Fruit fly (Drosophila melanogaster) whole organism, adult: ENCODE results near the gene numb.
A peak's percentile ranks its signal among the peaks of the same experiment; 100 is the strongest.

Experiments used
- CG11617 ChIP-seq: fragments of 200-800 bp; sonication (Bioruptor generic); optimal IDR thresholded peaks from 2 replicates; lab custom pipeline; 2017; ENCODE audit warnings: mild to moderate bottlenecking, missing biosample characterization, missing genetic modification reagents, missing genetic modification characterization
- CG12768 ChIP-seq: fragments of 200-800 bp; sonication (Bioruptor generic); optimal IDR thresholded peaks from 2 replicates; lab custom pipeline; 2017; ENCODE audit warnings: missing biosample characterization, missing genetic modification characterization, mild to moderate bottlenecking, moderate library complexity, missing genetic modification reagents
- CG14711 ChIP-seq: fragments of 200-800 bp; sonication (Bioruptor generic); optimal IDR thresholded peaks from 2 replicates; lab custom pipeline; 2018; ENCODE audit warnings: missing biosample characterization, mild to moderate bottlenecking, missing genetic modification characterization, moderate library complexity
- CG1620 ChIP-seq: fragments of 200-800 bp; sonication (Bioruptor generic); optimal IDR thresholded peaks from 2 replicates; lab custom pipeline; 2016; ENCODE audit warnings: missing biosample characterization, missing genetic modification characterization
- CG33017 ChIP-seq: fragments of 200-800 bp; sonication (Bioruptor generic); optimal IDR thresholded peaks from 2 replicates; lab custom pipeline; 2018; ENCODE audit warnings: missing biosample characterization, mild to moderate bottlenecking, missing genetic modification characterization, moderate library complexity
- CG5204 ChIP-seq: fragments of 200-800 bp; sonication (Bioruptor generic); optimal IDR thresholded peaks from 2 replicates; lab custom pipeline; 2016; ENCODE audit warnings: missing biosample characterization, missing genetic modification characterization
- CG7045 ChIP-seq: fragments of 200-800 bp; sonication (Bioruptor generic); optimal IDR thresholded peaks from 2 replicates; lab custom pipeline; 2017; ENCODE audit warnings: missing biosample characterization, mild to moderate bottlenecking, missing genetic modification characterization
- CG7101 ChIP-seq: fragments of 200-800 bp; sonication (Bioruptor generic); optimal IDR thresholded peaks from 2 replicates; lab custom pipeline; 2018; ENCODE audit warnings: missing biosample characterization, mild to moderate bottlenecking, missing genetic modification characterization, moderate library complexity
- Clk ChIP-seq: fragments of 200-800 bp; sonication (Bioruptor generic); optimal IDR thresholded peaks from 2 replicates; lab custom pipeline; 2017; ENCODE audit warnings: missing biosample characterization, missing genetic modification characterization
- Crg-1 ChIP-seq: fragments of 200-800 bp; sonication (Bioruptor generic); optimal IDR thresholded peaks from 2 replicates; lab custom pipeline; 2016; ENCODE audit warnings: missing biosample characterization, missing genetic modification characterization
- Hr96 ChIP-seq: fragments of 200-800 bp; sonication (Bioruptor generic); optimal IDR thresholded peaks from 2 replicates; lab custom pipeline; 2016; ENCODE audit warnings: missing biosample characterization, missing genetic modification characterization
- Mnt ChIP-seq: fragments of 200-800 bp; sonication (Bioruptor generic); optimal IDR thresholded peaks from 2 replicates; lab custom pipeline; 2016; ENCODE audit warnings: missing biosample characterization, mild to moderate bottlenecking, missing genetic modification characterization
- bab1 ChIP-seq: fragments of 200-800 bp; sonication (Bioruptor generic); optimal IDR thresholded peaks from 3 replicates; lab custom pipeline; 2019; ENCODE audit warnings: missing biosample characterization, mild to moderate bottlenecking, missing genetic modification characterization, moderate library complexity
- cic ChIP-seq: fragments of 200-800 bp; sonication (Bioruptor generic); optimal IDR thresholded peaks from 2 replicates; lab custom pipeline; 2017; ENCODE audit warnings: missing biosample characterization, mild to moderate bottlenecking, missing genetic modification characterization, moderate library complexity
- cnc ChIP-seq, 2 experiments: fragments of >200 bp; optimal IDR thresholded peaks; 2 replicates each; lab custom pipeline; 2017
- kay ChIP-seq: fragments of 200-800 bp; sonication (Bioruptor generic); peaks from one replicate; lab custom pipeline; 2016; ENCODE audit warnings: missing biosample characterization, missing genetic modification characterization, borderline replicate concordance
- ovo ChIP-seq: fragments of 200-800 bp; sonication (Bioruptor generic); optimal IDR thresholded peaks from 2 replicates; lab custom pipeline; 2016; ENCODE audit warnings: missing biosample characterization, missing genetic modification characterization
- pad ChIP-seq: fragments of 200-800 bp; sonication (Bioruptor generic); optimal IDR thresholded peaks from 3 replicates; lab custom pipeline; 2017; ENCODE audit warnings: missing biosample characterization, missing genetic modification characterization, mild to moderate bottlenecking, moderate library complexity, missing genetic modification reagents
- tj ChIP-seq: fragments of 200-800 bp; sonication (Bioruptor generic); optimal IDR thresholded peaks from 3 replicates; lab custom pipeline; 2017; ENCODE audit warnings: missing biosample characterization, mild to moderate bottlenecking, missing genetic modification characterization, moderate library complexity
- toe ChIP-seq: fragments of 200-800 bp; sonication (Bioruptor generic); optimal IDR thresholded peaks from 2 replicates; lab custom pipeline; 2016; ENCODE audit warnings: missing biosample characterization, missing genetic modification characterization

numb gene

dm6 chr2L:9437216-9437715 lies at the start of gene numb:
Gene numb, plus strand, starts transcription at chr2L:9437469.
- peak; percentile 30 for TF ChIP-seq Mnt (GFP tag; lab: Kevin White, UChicago)
- TF ChIP-seq CG5204: no peak
- TF ChIP-seq kay (GFP tag; lab: Kevin White, UChicago): no peak
- TF ChIP-seq CG14711 (tag; lab: Kevin White, UChicago): no peak
- no peak for TF ChIP-seq CG33017 (tag; lab: Kevin White, UChicago)
- no peak for TF ChIP-seq CG12768
- TF ChIP-seq CG1620 (GFP tag; lab: Kevin White, UChicago): no peak
- TF ChIP-seq cic (GFP tag; lab: Kevin White, UChicago): no peak
- TF ChIP-seq CG7101 (tag; lab: Kevin White, UChicago): no peak
- TF ChIP-seq CG7045 (GFP tag; lab: Kevin White, UChicago): no peak
- peak; percentile 79 for TF ChIP-seq pad
- TF ChIP-seq bab1 (GFP tag; lab: Kevin White, UChicago): peak; percentile 45
- peak; percentile 96 for TF ChIP-seq ovo
- no peak for TF ChIP-seq CG11617
- TF ChIP-seq Clk (GFP tag; lab: Kevin White, UChicago): no peak
- TF ChIP-seq cnc (optimal IDR thresholded peaks at IDR 0.05; lab: Kevin White, UChicago): no peak
- no peak for TF ChIP-seq tj (GFP tag; lab: Kevin White, UChicago)
- TF ChIP-seq Hr96 (GFP tag; lab: Kevin White, UChicago): no peak
- no peak for TF ChIP-seq Crg-1 (GFP tag; lab: Kevin White, UChicago)
- TF ChIP-seq toe (GFP tag; lab: Kevin White, UChicago): no peak

DNA sequence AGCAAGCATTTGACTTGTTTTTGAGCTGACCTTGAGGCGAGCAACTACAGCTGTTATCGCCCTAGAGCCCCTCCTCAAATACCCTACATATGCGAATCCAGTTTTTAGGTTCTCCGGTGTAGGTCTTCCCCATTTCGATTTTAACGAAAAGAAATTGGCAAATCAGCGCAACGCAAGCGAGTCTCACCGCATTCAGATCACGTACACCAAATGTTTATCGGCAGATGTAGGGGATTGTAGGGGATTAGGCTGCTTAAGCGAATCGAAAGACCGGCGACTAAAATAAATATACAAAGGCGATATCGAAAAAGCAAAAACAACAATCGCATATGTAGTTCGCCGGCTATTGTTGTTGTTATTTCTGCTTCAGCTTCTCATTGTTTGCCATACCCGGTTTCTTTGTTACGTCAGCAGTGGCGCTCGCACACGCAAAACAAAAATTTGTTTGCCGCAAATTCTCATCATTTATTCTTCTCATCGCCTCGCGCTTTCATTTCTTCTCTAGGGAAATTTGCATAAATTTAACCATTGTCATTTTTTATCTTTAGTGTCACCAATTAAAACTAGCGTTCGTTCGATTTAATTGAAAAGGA lies 49.2 kb upstream of the numb start:
- TF ChIP-seq CG7101 (tag; lab: Kevin White, UChicago): peak; percentile 81
- no peak for TF ChIP-seq Hr96 (GFP tag; lab: Kevin White, UChicago)
- TF ChIP-seq CG12768: peak; percentile 73
- TF ChIP-seq pad: peak; percentile 78
- peak; percentile 88 for TF ChIP-seq CG33017 (tag; lab: Kevin White, UChicago)
- peak; percentile 84 for TF ChIP-seq CG14711 (tag; lab: Kevin White, UChicago)
- peak; percentile 44 for TF ChIP-seq Mnt (GFP tag; lab: Kevin White, UChicago)
- TF ChIP-seq bab1 (GFP tag; lab: Kevin White, UChicago): peak; percentile 78
- TF ChIP-seq kay (GFP tag; lab: Kevin White, UChicago): no peak
- no peak for TF ChIP-seq ovo
- TF ChIP-seq CG1620 (GFP tag; lab: Kevin White, UChicago): peak; percentile 33
- TF ChIP-seq toe (GFP tag; lab: Kevin White, UChicago): no peak
- TF ChIP-seq CG7045 (GFP tag; lab: Kevin White, UChicago): peak; percentile 63
- TF ChIP-seq CG5204: peak; percentile 14
- TF ChIP-seq cic (GFP tag; lab: Kevin White, UChicago): peak; percentile 10
- TF ChIP-seq tj (GFP tag; lab: Kevin White, UChicago): peak; percentile 85
- peak; percentile 63 for TF ChIP-seq CG11617
- peak; percentile 56 for TF ChIP-seq Crg-1 (GFP tag; lab: Kevin White, UChicago)
- TF ChIP-seq cnc (optimal IDR thresholded peaks at IDR 0.05; lab: Kevin White, UChicago): no peak
- TF ChIP-seq Clk (GFP tag; lab: Kevin White, UChicago): peak; percentile 61

DNA sequence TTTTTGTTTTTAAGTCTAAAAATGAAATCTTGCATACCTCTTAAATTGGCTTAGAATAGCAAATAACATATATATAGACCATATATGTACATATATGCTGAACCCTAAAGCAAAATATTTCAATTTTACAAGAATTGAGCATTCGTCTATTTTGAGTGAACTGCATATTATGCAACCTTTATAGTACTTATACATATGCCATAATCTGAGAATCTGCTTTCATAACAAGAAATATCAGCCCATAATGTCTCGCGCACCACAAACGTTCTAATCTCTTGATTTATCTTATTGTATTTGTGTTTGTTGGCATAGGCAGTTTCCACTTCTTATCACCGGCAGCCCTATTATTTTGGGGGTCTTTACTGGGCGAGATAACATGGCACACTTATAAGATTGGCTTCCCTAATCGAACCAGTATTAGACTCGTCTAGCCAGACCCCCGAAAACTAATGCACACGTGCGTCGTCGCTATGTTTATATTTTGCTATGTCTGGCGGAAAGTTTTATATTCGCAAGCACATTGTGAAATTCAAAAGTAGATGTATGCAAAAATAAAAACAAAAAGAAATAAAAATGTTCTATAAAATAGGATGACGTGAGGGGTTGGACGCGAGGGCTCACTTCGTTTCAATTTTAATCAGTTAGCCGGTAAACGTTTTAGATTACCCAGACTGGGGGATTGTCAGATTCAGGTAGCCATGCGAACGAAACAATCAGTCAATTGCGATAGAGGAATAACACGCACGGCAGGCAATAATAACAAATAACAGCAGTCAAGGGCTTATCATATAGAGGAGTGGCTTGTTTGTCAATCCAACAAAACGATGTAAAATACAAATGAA lies 48.1 kb upstream of the numb start:
- peak; percentile 84 for TF ChIP-seq cic (GFP tag; lab: Kevin White, UChicago)
- TF ChIP-seq tj (GFP tag; lab: Kevin White, UChicago): peak; percentile 55
- no peak for TF ChIP-seq CG11617
- TF ChIP-seq kay (GFP tag; lab: Kevin White, UChicago): peak; percentile 58
- no peak for TF ChIP-seq pad
- TF ChIP-seq CG33017 (tag; lab: Kevin White, UChicago): no peak
- TF ChIP-seq Mnt (GFP tag; lab: Kevin White, UChicago): peak; percentile 76

DNA sequence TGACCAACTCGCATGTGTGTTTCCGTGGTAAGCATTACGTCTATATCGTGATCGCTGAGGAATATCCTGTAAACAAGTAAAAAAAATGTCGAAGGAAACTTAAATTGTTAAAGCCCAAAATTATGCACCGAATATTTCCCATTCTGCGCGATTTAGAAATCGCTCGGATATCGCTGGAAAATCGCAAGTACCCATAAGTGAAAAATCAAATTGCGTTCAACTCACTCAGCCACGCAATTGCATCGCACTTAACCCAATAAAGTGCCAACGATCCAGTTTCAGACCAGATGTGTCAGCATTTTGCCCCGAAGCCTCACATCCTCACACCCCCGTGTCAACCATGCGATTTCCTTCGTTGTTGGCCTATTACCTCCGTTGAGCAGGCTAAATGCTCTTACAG lies 40.9 kb upstream of the numb start:
- TF ChIP-seq Mnt (GFP tag; lab: Kevin White, UChicago): no peak
- TF ChIP-seq toe (GFP tag; lab: Kevin White, UChicago): no peak
- no peak for TF ChIP-seq cic (GFP tag; lab: Kevin White, UChicago)
- TF ChIP-seq Clk (GFP tag; lab: Kevin White, UChicago): no peak
- TF ChIP-seq bab1 (GFP tag; lab: Kevin White, UChicago): no peak
- no peak for TF ChIP-seq CG5204
- TF ChIP-seq CG7101 (tag; lab: Kevin White, UChicago): no peak
- no peak for TF ChIP-seq Crg-1 (GFP tag; lab: Kevin White, UChicago)
- no peak for TF ChIP-seq kay (GFP tag; lab: Kevin White, UChicago)
- no peak for TF ChIP-seq pad
- TF ChIP-seq CG7045 (GFP tag; lab: Kevin White, UChicago): no peak
- TF ChIP-seq CG33017 (tag; lab: Kevin White, UChicago): no peak
- no peak for TF ChIP-seq CG14711 (tag; lab: Kevin White, UChicago)
- TF ChIP-seq cnc (optimal IDR thresholded peaks at IDR 0.05; lab: Kevin White, UChicago): no peak
- TF ChIP-seq CG11617: no peak
- TF ChIP-seq Hr96 (GFP tag; lab: Kevin White, UChicago): no peak
- no peak for TF ChIP-seq tj (GFP tag; lab: Kevin White, UChicago)
- no peak for TF ChIP-seq CG1620 (GFP tag; lab: Kevin White, UChicago)
- TF ChIP-seq ovo: no peak
- no peak for TF ChIP-seq CG12768

dm6 chr2L:9397888-9398287 lies 39.4 kb upstream of the numb start, which contains the start of gene CG4438:
Gene CG4438, minus strand, starts transcription at chr2L:9397988.
- TF ChIP-seq Mnt (GFP tag; lab: Kevin White, UChicago) (no peak), CG7045 (GFP tag; lab: Kevin White, UChicago) (no peak), cic (GFP tag; lab: Kevin White, UChicago) (no peak), CG1620 (GFP tag; lab: Kevin White, UChicago) (no peak), Crg-1 (GFP tag; lab: Kevin White, UChicago) (no peak), pad (no peak), Clk (GFP tag; lab: Kevin White, UChicago) (no peak), CG7101 (tag; lab: Kevin White, UChicago) (no peak), CG33017 (tag; lab: Kevin White, UChicago) (no peak), ovo (no peak), toe (GFP tag; lab: Kevin White, UChicago) (no peak), tj (GFP tag; lab: Kevin White, UChicago) (no peak), CG11617 (no peak), CG12768 (no peak), CG5204 (no peak), Hr96 (GFP tag; lab: Kevin White, UChicago) (no peak), cnc (optimal IDR thresholded peaks at IDR 0.05; lab: Kevin White, UChicago) (no peak), CG14711 (tag; lab: Kevin White, UChicago) (no peak), kay (GFP tag; lab: Kevin White, UChicago) (no peak)
